Worm (Caenorhabditis elegans) whole organism, late embryonic: ENCODE data around the gene F54D10.9.

Experiments used
- nfya-1 ChIP-seq: sonication (generic microtip); optimal IDR thresholded peaks from 2 replicates; lab custom pipeline; 2017; ENCODE audit warnings: missing genetic modification characterization, mild to moderate bottlenecking, missing compliant biosample characterization, antibody characterized with exemption, moderate library complexity
- pha-4 ChIP-seq: fragments of 150-350 bp; optimal IDR thresholded peaks from 2 replicates; lab custom pipeline; 2018; ENCODE audit warnings: missing biosample characterization, missing genetic modification reagents, missing genetic modification characterization
- unc-86 ChIP-seq: sonication (generic microtip); optimal IDR thresholded peaks from 2 replicates; lab custom pipeline; 2016; ENCODE audit warnings: missing genetic modification characterization, missing compliant biosample characterization

DNA sequence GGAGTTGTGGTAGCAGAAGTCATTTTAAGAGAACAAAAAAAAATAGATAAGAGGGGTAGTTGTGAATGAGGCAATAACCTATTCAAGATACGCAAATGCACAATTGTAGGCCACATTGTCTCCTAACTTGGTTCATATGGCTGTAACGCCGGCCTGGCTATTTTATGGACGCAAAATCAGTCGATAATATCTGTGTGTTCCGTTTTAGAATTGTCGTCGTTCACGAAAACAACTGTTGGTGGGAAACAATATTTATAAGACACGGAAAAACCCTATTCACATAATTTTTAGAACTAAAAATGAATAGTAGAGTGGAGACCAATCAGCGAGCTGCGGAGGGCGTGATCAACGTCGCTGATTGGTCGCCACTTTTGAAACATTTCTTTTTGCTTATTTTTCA, 45.6 kb upstream of the F54D10.9 start, which contains the start of gene sdz-7:
- TF ChIP-seq unc-86 (tag; lab: Kevin White, UChicago) (no peak), nfya-1 (tag; lab: Kevin White, UChicago) (peak; percentile 43), pha-4 (no peak)
